Fruit fly (Drosophila melanogaster): Measurements from ENCODE around the gene CG18265.

DNA sequence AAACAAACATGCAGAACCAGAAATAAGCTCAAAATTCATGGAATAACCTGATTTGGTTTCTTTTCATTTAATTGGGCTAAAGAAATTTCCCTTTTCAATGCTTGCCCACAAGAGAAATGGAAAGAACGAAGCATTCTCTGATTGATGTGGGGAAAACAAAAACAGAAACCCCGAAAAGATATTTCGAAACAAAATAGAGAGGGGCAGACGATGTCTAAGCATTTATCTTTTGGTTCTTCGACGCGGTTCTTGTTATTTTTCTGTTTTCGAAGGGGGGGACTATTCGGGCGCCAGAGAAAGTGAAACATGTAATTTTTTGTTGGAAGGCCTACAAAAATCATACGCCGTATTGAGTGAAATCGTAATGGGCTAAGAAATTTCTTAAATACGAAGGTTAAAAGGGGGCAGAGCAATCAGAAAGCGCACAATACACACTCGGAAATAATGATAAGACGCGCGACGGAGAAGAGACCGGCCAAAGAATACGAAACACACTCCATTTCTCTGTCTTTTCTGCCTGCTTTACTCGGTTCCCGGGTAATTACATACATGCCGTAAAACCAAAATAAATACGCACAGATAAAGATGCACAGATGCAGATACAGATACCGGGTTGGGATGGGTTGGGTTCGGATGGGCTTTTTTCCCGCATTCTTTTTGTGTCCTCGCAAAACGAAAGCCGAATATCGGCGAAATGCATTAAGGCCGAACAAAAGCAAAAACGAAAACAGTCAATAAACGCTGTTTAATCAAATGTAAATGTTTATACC is 49.6 kb downstream of the CG18265 start:
- no peak for TF ChIP-seq pan (optimal IDR thresholded peaks at IDR 0.05)
- TF ChIP-seq EcR (GFP tag; optimal IDR thresholded peaks at IDR 0.05): no peak
- TF ChIP-seq psq (optimal IDR thresholded peaks at IDR 0.05): no peak
- no peak for TF ChIP-seq usp (GFP tag; optimal IDR thresholded peaks at IDR 0.05)
